Worm (Caenorhabditis elegans) whole organism, L3 larva: ENCODE data around the gene C02F5.2.
A peak's percentile ranks its signal among the peaks of the same experiment; 100 is the strongest.

Source experiments
- R02D3.7 ChIP-seq: fragments of 150-350 bp; optimal IDR thresholded peaks from 2 replicates; lab custom pipeline; 2014; ENCODE audit warnings: missing biosample characterization, missing genetic modification characterization
- ama-1 ChIP-seq: fragments of 150-350 bp; optimal IDR thresholded peaks from 2 replicates; lab custom pipeline; 2018
- ceh-28 ChIP-seq: fragments of 150-350 bp; optimal IDR thresholded peaks from 2 replicates; lab custom pipeline; 2014; ENCODE audit warnings: missing biosample characterization, missing genetic modification reagents, missing genetic modification characterization
- ceh-82 ChIP-seq: fragments of 150-350 bp; optimal IDR thresholded peaks from 2 replicates; lab custom pipeline; 2014; ENCODE audit warnings: missing biosample characterization, missing genetic modification characterization
- daf-12 ChIP-seq: fragments of 150-350 bp; optimal IDR thresholded peaks from 2 replicates; lab custom pipeline; 2014; ENCODE audit warnings: missing biosample characterization, missing genetic modification reagents, missing genetic modification characterization
- egl-27 ChIP-seq: sonication (generic microtip); optimal IDR thresholded peaks from 4 replicates; lab custom pipeline; 2017; ENCODE audit warnings: missing biosample characterization, missing genetic modification reagents, missing genetic modification characterization
- egl-5 ChIP-seq: fragments of 150-350 bp; optimal IDR thresholded peaks from 2 replicates; lab custom pipeline; 2017; ENCODE audit warnings: missing biosample characterization, missing genetic modification reagents, missing genetic modification characterization, inconsistent platforms
- elt-1 ChIP-seq: fragments of 150-350 bp; optimal IDR thresholded peaks from 2 replicates; lab custom pipeline; 2014; ENCODE audit warnings: missing biosample characterization, missing genetic modification characterization
- elt-2 ChIP-seq: sonication (generic microtip); optimal IDR thresholded peaks from 2 replicates; lab custom pipeline; 2016; ENCODE audit warnings: missing genetic modification reagents, mild to moderate bottlenecking, missing genetic modification characterization, missing compliant biosample characterization
- elt-3 ChIP-seq, 3 experiments: fragments of 150-350 bp in 1 of 3; sonication (generic microtip) in 2 of 3; optimal IDR thresholded peaks; 2 replicates in 2 of 3; 4 replicates in 1 of 3; lab custom pipeline; 2014 to 2017; ENCODE audit warnings: missing biosample characterization in 3 of 3, missing genetic modification characterization in 3 of 3
- fkh-10 ChIP-seq: sonication (generic microtip); optimal IDR thresholded peaks from 2 replicates; lab custom pipeline; 2017; ENCODE audit warnings: missing biosample characterization, missing genetic modification reagents, missing genetic modification characterization
- fkh-2 ChIP-seq: fragments of 150-350 bp; optimal IDR thresholded peaks from 2 replicates; lab custom pipeline; 2014; ENCODE audit warnings: missing biosample characterization, missing genetic modification reagents, missing genetic modification characterization
- fos-1 ChIP-seq: fragments of 150-350 bp; optimal IDR thresholded peaks from 2 replicates; lab custom pipeline; 2014; ENCODE audit warnings: missing biosample characterization, missing genetic modification characterization
- hmg-11 ChIP-seq: sonication (generic microtip); optimal IDR thresholded peaks from 2 replicates; lab custom pipeline; 2016; ENCODE audit warnings: missing genetic modification characterization, missing compliant biosample characterization
- lin-15B ChIP-seq: fragments of 150-350 bp; optimal IDR thresholded peaks from 2 replicates; lab custom pipeline; 2014; ENCODE audit warnings: missing biosample characterization, missing genetic modification characterization
- lin-39 ChIP-seq: fragments of 150-350 bp; optimal IDR thresholded peaks from 2 replicates; lab custom pipeline; 2018; ENCODE audit warnings: missing biosample characterization, missing genetic modification reagents, missing genetic modification characterization
- lsy-12 ChIP-seq: sonication (generic microtip); optimal IDR thresholded peaks from 2 replicates; lab custom pipeline; 2016; ENCODE audit warnings: mild to moderate bottlenecking, missing genetic modification characterization, missing compliant biosample characterization
- mml-1 ChIP-seq: fragments of 150-350 bp; sonication (generic microtip); optimal IDR thresholded peaks from 3 replicates; lab custom pipeline; 2014; ENCODE audit warnings: missing biosample characterization, missing genetic modification characterization
- nfya-1 ChIP-seq: sonication (generic microtip); optimal IDR thresholded peaks from 2 replicates; lab custom pipeline; 2017; ENCODE audit warnings: missing genetic modification characterization, mild to moderate bottlenecking, missing compliant biosample characterization, antibody characterized with exemption, moderate library complexity; ENCODE audit not compliant: insufficient read depth
- nhr-11 ChIP-seq: fragments of 150-350 bp; optimal IDR thresholded peaks from 2 replicates; lab custom pipeline; 2014; ENCODE audit warnings: missing biosample characterization, missing genetic modification characterization
- nhr-12 ChIP-seq: fragments of 150-350 bp; optimal IDR thresholded peaks from 2 replicates; lab custom pipeline; 2014; ENCODE audit warnings: missing biosample characterization, missing genetic modification characterization
- nhr-237 ChIP-seq: fragments of 150-350 bp; optimal IDR thresholded peaks from 2 replicates; lab custom pipeline; 2014; ENCODE audit warnings: missing biosample characterization, missing genetic modification characterization
- nhr-25 ChIP-seq: sonication (generic microtip); optimal IDR thresholded peaks from 2 replicates; lab custom pipeline; 2017; ENCODE audit warnings: missing biosample characterization, missing genetic modification characterization
- nhr-28 ChIP-seq: fragments of 150-350 bp; optimal IDR thresholded peaks from 2 replicates; lab custom pipeline; 2014; ENCODE audit warnings: missing biosample characterization, missing genetic modification characterization
- nhr-43 ChIP-seq: sonication (generic microtip); optimal IDR thresholded peaks from 2 replicates; lab custom pipeline; 2016; ENCODE audit warnings: mild to moderate bottlenecking, missing genetic modification characterization, missing compliant biosample characterization; ENCODE audit not compliant: poor library complexity, severe bottlenecking
- nhr-76 ChIP-seq: fragments of 150-350 bp; sonication (generic microtip); optimal IDR thresholded peaks from 5 replicates; lab custom pipeline; 2014; ENCODE audit warnings: missing biosample characterization, missing genetic modification characterization
- nhr-77 ChIP-seq: fragments of 150-350 bp; optimal IDR thresholded peaks from 2 replicates; lab custom pipeline; 2014; ENCODE audit warnings: missing biosample characterization, missing genetic modification characterization
- pha-4 ChIP-seq: fragments of 150-350 bp; optimal IDR thresholded peaks from 2 replicates; lab custom pipeline; 2014; ENCODE audit warnings: missing biosample characterization, missing genetic modification reagents, missing genetic modification characterization
- pqm-1 ChIP-seq: fragments of 150-350 bp; optimal IDR thresholded peaks from 2 replicates; lab custom pipeline; 2017; ENCODE audit warnings: missing biosample characterization, missing genetic modification characterization, inconsistent platforms
- sea-2 ChIP-seq: fragments of 150-350 bp; sonication (generic microtip); optimal IDR thresholded peaks from 4 replicates; lab custom pipeline; 2014; ENCODE audit warnings: missing biosample characterization, missing genetic modification reagents, missing genetic modification characterization
- tbx-2 ChIP-seq: sonication (generic microtip); optimal IDR thresholded peaks from 2 replicates; lab custom pipeline; 2016; ENCODE audit warnings: mild to moderate bottlenecking, missing genetic modification characterization, missing compliant biosample characterization
- unc-62 ChIP-seq: fragments of 150-350 bp; sonication (generic microtip); optimal IDR thresholded peaks from 4 replicates; lab custom pipeline; 2014; ENCODE audit warnings: missing biosample characterization, missing genetic modification reagents, missing genetic modification characterization
- zag-1 ChIP-seq: fragments of 150-350 bp; optimal IDR thresholded peaks from 2 replicates; lab custom pipeline; 2014; ENCODE audit warnings: missing biosample characterization, missing genetic modification characterization
- ztf-11 ChIP-seq: fragments of 150-350 bp; optimal IDR thresholded peaks from 2 replicates; lab custom pipeline; 2014; ENCODE audit warnings: missing biosample characterization, missing genetic modification characterization

C02F5.2 gene

ce11 chrIII:8280352-8280751 lies 30.9 kb downstream of the C02F5.2 start:
- TF ChIP-seq ceh-82 (no peak), daf-12 (tag; lab: Kevin White, UChicago) (no peak), ama-1 (no peak), nhr-43 (tag; lab: Kevin White, UChicago) (no peak), pqm-1 (tag; lab: Kevin White, UChicago) (no peak), hmg-11 (tag; lab: Kevin White, UChicago) (no peak), nhr-28 (tag; lab: Kevin White, UChicago) (no peak), ztf-11 (no peak), fkh-10 (no peak), nhr-76 (no peak), sea-2 (GFP tag; lab: Kevin White, UChicago) (no peak)

- no peak for TF ChIP-seq mml-1 (tag; lab: Kevin White, UChicago)
- no peak for TF ChIP-seq nhr-12 (tag; lab: Kevin White, UChicago)
- no peak for TF ChIP-seq lsy-12
- TF ChIP-seq nhr-11 (tag; lab: Kevin White, UChicago) = no peak
- no peak for TF ChIP-seq elt-2 (tag; lab: Kevin White, UChicago)
Observed at ce11 chrIII:8281310-8281709, 31.9 kb downstream of the C02F5.2 start.

ce11 chrIII:8283525-8283924 lies 34.1 kb downstream of the C02F5.2 start:
- no peak for TF ChIP-seq daf-12 (tag; lab: Kevin White, UChicago)
- no peak for TF ChIP-seq nhr-77 (tag; lab: Kevin White, UChicago)
- no peak for TF ChIP-seq unc-62 (GFP tag; lab: Kevin White, UChicago)
- TF ChIP-seq fos-1 (tag; lab: Kevin White, UChicago) = no peak
- TF ChIP-seq elt-3 (tag; optimal IDR thresholded peaks at IDR 0.05; lab: Kevin White, UChicago) = no peak
- TF ChIP-seq egl-5 = no peak
- TF ChIP-seq nfya-1 (tag; lab: Kevin White, UChicago) = no peak
- no peak for TF ChIP-seq lsy-12
- TF ChIP-seq lin-39 (tag; lab: Kevin White, UChicago) = no peak
- TF ChIP-seq pqm-1 (tag; lab: Kevin White, UChicago) = no peak
- TF ChIP-seq hmg-11 (tag; lab: Kevin White, UChicago) = no peak
- no peak for TF ChIP-seq elt-1 (tag; lab: Kevin White, UChicago)
- TF ChIP-seq fkh-2 (tag; lab: Kevin White, UChicago) = no peak
- TF ChIP-seq nhr-25 = no peak
- no peak for TF ChIP-seq tbx-2 (tag; lab: Kevin White, UChicago)
- TF ChIP-seq nhr-237 = no peak
- TF ChIP-seq R02D3.7 (tag; lab: Kevin White, UChicago) = no peak
- no peak for TF ChIP-seq pha-4 (tag; lab: Kevin White, UChicago)
- TF ChIP-seq nhr-43 (tag; lab: Kevin White, UChicago) = no peak
- no peak for TF ChIP-seq egl-27

ce11 chrIII:8286003-8286402 lies 36.6 kb downstream of the C02F5.2 start:
- peak; percentile 74 for TF ChIP-seq fkh-10
- TF ChIP-seq lin-15B (tag; lab: Kevin White, UChicago) = no peak

- TF ChIP-seq nhr-237 = no peak
- TF ChIP-seq zag-1 (tag; lab: Kevin White, UChicago) = no peak
- TF ChIP-seq nfya-1 (tag; lab: Kevin White, UChicago) = no peak
- TF ChIP-seq ceh-28 (tag; lab: Kevin White, UChicago) = no peak
- TF ChIP-seq egl-5 = peak; percentile 5
- TF ChIP-seq nhr-43 (tag; lab: Kevin White, UChicago) = no peak
Observed at ce11 chrIII:8286824-8287223, 37.4 kb downstream of the C02F5.2 start.

ce11 chrIII:8287519-8287918 lies 38.1 kb downstream of the C02F5.2 start:
- TF ChIP-seq hmg-11 (tag; lab: Kevin White, UChicago) = peak; percentile 18
- peak; percentile 59 for TF ChIP-seq nfya-1 (tag; lab: Kevin White, UChicago)
- TF ChIP-seq lin-39 (tag; lab: Kevin White, UChicago) = peak; percentile 75
- TF ChIP-seq nhr-11 (tag; lab: Kevin White, UChicago) = no peak
- TF ChIP-seq lsy-12 = no peak
